Worm (Caenorhabditis elegans): ENCODE results near the gene C25D7.9.

DNA sequence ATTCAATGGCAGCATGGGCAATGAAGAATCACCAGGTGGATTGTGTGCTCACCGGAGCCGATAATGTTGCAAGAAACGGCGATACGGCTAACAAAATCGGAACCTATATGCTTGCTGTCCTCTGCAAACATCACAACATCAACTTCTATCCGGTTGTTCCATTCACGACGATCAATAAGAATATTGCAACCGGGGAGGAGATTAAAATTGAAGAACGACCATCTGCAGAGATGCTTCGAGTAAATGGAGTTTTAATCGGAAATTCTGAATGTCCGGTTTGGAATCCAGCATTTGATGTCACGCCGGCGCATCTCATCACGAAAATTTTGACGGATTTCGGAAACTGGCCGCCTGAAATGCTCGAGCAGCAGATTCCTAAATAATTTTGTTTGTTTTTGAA, 18.7 kb downstream of the C25D7.9 start:
- TF ChIP-seq pqm-1 (tag; optimal IDR thresholded peaks at IDR 0.05), result no peak
- TF ChIP-seq ahr-1 (tag; optimal IDR thresholded peaks at IDR 0.05), result no peak
- no peak for TF ChIP-seq C08G9.2 (tag; optimal IDR thresholded peaks at IDR 0.05)
- no peak for TF ChIP-seq lin-11 (tag; optimal IDR thresholded peaks at IDR 0.05)
- no peak for TF ChIP-seq unc-42 (tag; optimal IDR thresholded peaks at IDR 0.05)
- no peak for TF ChIP-seq tbx-2 (tag; optimal IDR thresholded peaks at IDR 0.05)
- no peak for TF ChIP-seq nhr-11 (tag; optimal IDR thresholded peaks at IDR 0.05)
- TF ChIP-seq pat-9 (tag; optimal IDR thresholded peaks at IDR 0.05), result no peak
- no peak for TF ChIP-seq ceh-30 (tag; optimal IDR thresholded peaks at IDR 0.05)
- TF ChIP-seq rnt-1 (tag; optimal IDR thresholded peaks at IDR 0.05), result no peak
